Worm (Caenorhabditis elegans) whole organism, L2 larva: ENCODE measurements around the gene srw-141.
"Not testable (repeated sequence)": the region's sequence is repeated elsewhere in the genome, so short reads cannot be mapped to it uniquely, and the experiment has no call there.

Experiments used
- R02D3.7 ChIP-seq: fragments of 150-350 bp; optimal IDR thresholded peaks from 2 replicates; lab custom pipeline; 2014; ENCODE audit warnings: missing biosample characterization, missing genetic modification characterization
- alr-1 ChIP-seq: fragments of 150-350 bp; optimal IDR thresholded peaks from 2 replicates; lab custom pipeline; 2014; ENCODE audit warnings: missing biosample characterization, missing genetic modification characterization
- ceh-82 ChIP-seq: fragments of 150-350 bp; optimal IDR thresholded peaks from 2 replicates; lab custom pipeline; 2014; ENCODE audit warnings: missing biosample characterization, missing genetic modification characterization
- crh-2 ChIP-seq: sonication (generic microtip); optimal IDR thresholded peaks from 2 replicates; lab custom pipeline; 2017; ENCODE audit warnings: missing biosample characterization, missing genetic modification characterization
- dmd-4 ChIP-seq: sonication (generic microtip); optimal IDR thresholded peaks from 2 replicates; lab custom pipeline; 2017; ENCODE audit warnings: missing biosample characterization, missing genetic modification characterization
- elt-1 ChIP-seq: fragments of 150-350 bp; optimal IDR thresholded peaks from 2 replicates; lab custom pipeline; 2014; ENCODE audit warnings: missing biosample characterization, missing genetic modification characterization
- fos-1 ChIP-seq: fragments of 150-350 bp; optimal IDR thresholded peaks from 2 replicates; lab custom pipeline; 2014; ENCODE audit warnings: missing biosample characterization, missing genetic modification characterization
- gmeb-1 ChIP-seq: fragments of 150-350 bp; optimal IDR thresholded peaks from 2 replicates; lab custom pipeline; 2014; ENCODE audit warnings: missing biosample characterization, missing genetic modification characterization
- lin-11 ChIP-seq: fragments of 150-350 bp; sonication (generic microtip); optimal IDR thresholded peaks from 2 replicates; lab custom pipeline; 2014; ENCODE audit warnings: missing biosample characterization, missing genetic modification characterization, inconsistent platforms, mixed read lengths
- mab-5 ChIP-seq: fragments of 150-350 bp; optimal IDR thresholded peaks from 2 replicates; lab custom pipeline; 2014; ENCODE audit warnings: missing biosample characterization, missing genetic modification characterization
- mbf-1 ChIP-seq: sonication (generic microtip); optimal IDR thresholded peaks from 2 replicates; lab custom pipeline; 2017; ENCODE audit warnings: missing biosample characterization, missing genetic modification characterization
- mdl-1 ChIP-seq, 2 experiments: fragments of 150-350 bp in 1 of 2; sonication (generic microtip) in 1 of 2; optimal IDR thresholded peaks; 2 replicates each; lab custom pipeline; 2017; ENCODE audit warnings: missing biosample characterization in 2 of 2, missing genetic modification characterization in 2 of 2
- nhr-11 ChIP-seq: fragments of 150-350 bp; optimal IDR thresholded peaks from 2 replicates; lab custom pipeline; 2014; ENCODE audit warnings: missing biosample characterization, missing genetic modification characterization
- nhr-129 ChIP-seq: fragments of 150-350 bp; optimal IDR thresholded peaks from 2 replicates; lab custom pipeline; 2014; ENCODE audit warnings: missing biosample characterization, missing genetic modification characterization
- nhr-21 ChIP-seq: fragments of 150-350 bp; optimal IDR thresholded peaks from 2 replicates; lab custom pipeline; 2014; ENCODE audit warnings: missing biosample characterization, missing genetic modification characterization
- nhr-23 ChIP-seq: fragments of 150-350 bp; optimal IDR thresholded peaks from 2 replicates; lab custom pipeline; 2014; ENCODE audit warnings: missing biosample characterization, missing genetic modification reagents, missing genetic modification characterization
- nhr-237 ChIP-seq: fragments of 150-350 bp; optimal IDR thresholded peaks from 2 replicates; lab custom pipeline; 2014; ENCODE audit warnings: missing biosample characterization, missing genetic modification characterization
- nhr-25 ChIP-seq: fragments of 150-350 bp; sonication (generic microtip); optimal IDR thresholded peaks from 3 replicates; lab custom pipeline; 2014; ENCODE audit warnings: missing biosample characterization, missing genetic modification characterization
- nhr-6 ChIP-seq: fragments of 150-350 bp; optimal IDR thresholded peaks from 2 replicates; lab custom pipeline; 2014; ENCODE audit warnings: missing biosample characterization, missing genetic modification characterization
- nhr-77 ChIP-seq: fragments of 150-350 bp; optimal IDR thresholded peaks from 2 replicates; lab custom pipeline; 2014; ENCODE audit warnings: missing biosample characterization, missing genetic modification characterization
- sem-4 ChIP-seq: fragments of 150-350 bp; optimal IDR thresholded peaks from 2 replicates; lab custom pipeline; 2014; ENCODE audit warnings: missing biosample characterization, missing genetic modification reagents, missing genetic modification characterization
- skn-1 ChIP-seq: sonication (generic microtip); optimal IDR thresholded peaks from 2 replicates; lab custom pipeline; 2017; ENCODE audit warnings: missing biosample characterization, missing genetic modification characterization
- sma-3 ChIP-seq: sonication (generic microtip); optimal IDR thresholded peaks from 2 replicates; lab custom pipeline; 2016; ENCODE audit warnings: missing genetic modification reagents, missing genetic modification characterization, missing compliant biosample characterization
- sma-9 ChIP-seq, 2 experiments: fragments of 150-350 bp in 1 of 2; sonication (generic microtip) in 1 of 2; optimal IDR thresholded peaks; 2 replicates each; lab custom pipeline; 2014 to 2016; ENCODE audit warnings: missing genetic modification characterization in 2 of 2, mild to moderate bottlenecking in 1 of 2, missing biosample characterization in 1 of 2, missing compliant biosample characterization in 1 of 2, missing genetic modification reagents in 1 of 2, moderate library complexity in 1 of 2
- unc-39 ChIP-seq: fragments of 150-350 bp; optimal IDR thresholded peaks from 2 replicates; lab custom pipeline; 2014; ENCODE audit warnings: missing biosample characterization, missing genetic modification characterization
- unc-55 ChIP-seq: fragments of 150-350 bp; sonication (generic microtip); optimal IDR thresholded peaks from 3 replicates; lab custom pipeline; 2014; ENCODE audit warnings: missing biosample characterization, missing genetic modification reagents, missing genetic modification characterization
- unc-62 ChIP-seq: fragments of 150-350 bp; optimal IDR thresholded peaks from 2 replicates; lab custom pipeline; 2014; ENCODE audit warnings: missing biosample characterization, missing genetic modification reagents, missing genetic modification characterization
- zag-1 ChIP-seq: fragments of 150-350 bp; optimal IDR thresholded peaks from 2 replicates; lab custom pipeline; 2014; ENCODE audit warnings: missing biosample characterization, missing genetic modification characterization
- ztf-1 ChIP-seq: fragments of 200-800 bp; sonication (Bioruptor generic); conservative IDR thresholded peaks from 2 replicates; pipeline ENCODE4 v1.3.6; 2022; ENCODE audit warnings: missing genetic modification characterization, missing compliant biosample characterization
- ztf-11 ChIP-seq: sonication (generic microtip); optimal IDR thresholded peaks from 2 replicates; lab custom pipeline; 2017; ENCODE audit warnings: missing biosample characterization, missing genetic modification characterization
- ztf-4 ChIP-seq: fragments of 150-350 bp; optimal IDR thresholded peaks from 2 replicates; lab custom pipeline; 2014; ENCODE audit warnings: missing biosample characterization, missing genetic modification characterization

The srw-141 gene

ce11 chrV:2960894-2961293, 22.5 kb upstream of the srw-141 start, which contains the start of gene srw-144:
Gene srw-144, minus strand, starts transcription at chrV:2960994.
- TF ChIP-seq mab-5 (tag; lab: Kevin White, UChicago) (no peak), elt-1 (no peak), lin-11 (tag; lab: Kevin White, UChicago) (no peak), alr-1 (tag; lab: Kevin White, UChicago) (no peak), gmeb-1 (tag; lab: Kevin White, UChicago) (no peak), unc-55 (GFP tag; lab: Kevin White, UChicago) (no peak), nhr-77 (tag; lab: Kevin White, UChicago) (no peak)

ce11 chrV:2958202-2958601, 19.8 kb upstream of the srw-141 start, which contains the start of gene srw-142:
Gene srw-142, minus strand, starts transcription at chrV:2958302.
- TF ChIP-seq R02D3.7 (tag; lab: Kevin White, UChicago) (no peak), sma-3 (GFP tag; lab: Kevin White, UChicago) (no peak), unc-55 (GFP tag; lab: Kevin White, UChicago) (no peak), crh-2 (tag; lab: Kevin White, UChicago) (no peak), nhr-21 (tag; lab: Kevin White, UChicago) (no peak), lin-11 (tag; lab: Kevin White, UChicago) (no peak), nhr-11 (no peak), unc-62 (no peak), ztf-11 (tag; lab: Kevin White, UChicago) (no peak), nhr-129 (tag; lab: Kevin White, UChicago) (no peak), nhr-23 (tag; lab: Kevin White, UChicago) (no peak), dmd-4 (tag; lab: Kevin White, UChicago) (no peak), mdl-1 (tag; optimal IDR thresholded peaks at IDR 0.05; lab: Kevin White, UChicago) (no peak), gmeb-1 (tag; lab: Kevin White, UChicago) (no peak), unc-39 (tag; lab: Kevin White, UChicago) (no peak)
- TF ChIP-seq, all 48 proteins: peak for 0

ce11 chrV:2955342-2955741, 16.9 kb upstream of the srw-141 start, which contains the start of gene srh-248:
Gene srh-248, minus strand, starts transcription at chrV:2955442.
- TF ChIP-seq sma-9 (GFP tag; optimal IDR thresholded peaks at IDR 0.05; lab: Kevin White, UChicago); sma-9 (tag; optimal IDR thresholded peaks at IDR 0.05; lab: Kevin White, UChicago); nhr-6 (tag; lab: Kevin White, UChicago); gmeb-1 (tag; lab: Kevin White, UChicago): not testable (repeated sequence)

ce11 chrV:2952102-2952501, 13.7 kb upstream of the srw-141 start, which contains the start of gene srw-122:
Gene srw-122, minus strand, starts transcription at chrV:2952202.
- TF ChIP-seq dmd-4, nhr-6, ztf-4 (tag; lab: Kevin White, UChicago): not testable (repeated sequence)
- TF ChIP-seq, all 48 proteins: peak for 0; not testable (repeated sequence) for 48

ce11 chrV:2945602-2946001, 7.2 kb upstream of the srw-141 start, which contains the start of gene srh-87:
Gene srh-87, minus strand, starts transcription at chrV:2945702.
- no peak for TF ChIP-seq mbf-1 (tag; lab: Kevin White, UChicago)
- no peak for TF ChIP-seq skn-1 (tag; lab: Kevin White, UChicago)
- no peak for TF ChIP-seq fos-1
- TF ChIP-seq nhr-25 (tag; lab: Kevin White, UChicago) = no peak
- TF ChIP-seq sem-4 (tag; lab: Kevin White, UChicago) = no peak
- no peak for TF ChIP-seq unc-55 (GFP tag; lab: Kevin White, UChicago)
- no peak for TF ChIP-seq zag-1 (tag; lab: Kevin White, UChicago)
- no peak for TF ChIP-seq nhr-6 (tag; lab: Kevin White, UChicago)
- no peak for TF ChIP-seq ceh-82
- TF ChIP-seq sma-3 (GFP tag; lab: Kevin White, UChicago) = no peak
- no peak for TF ChIP-seq ztf-1 (GFP tag; lab: Robert Waterston, UW)

- TF ChIP-seq skn-1 (tag; lab: Kevin White, UChicago) (no peak), nhr-237 (no peak)
Observed at ce11 chrV:2943859-2944258, 5.5 kb upstream of the srw-141 start, which contains the start of gene srw-137. Gene srw-137, minus strand, starts transcription at chrV:2943959.
